Worm (Caenorhabditis elegans) whole organism, L1 larva: ENCODE measurements around the gene ZK666.11.

Source experiments
- C04F5.9 ChIP-seq: sonication (generic microtip); optimal IDR thresholded peaks from 2 replicates; lab custom pipeline; 2016; ENCODE audit warnings: missing genetic modification characterization, missing compliant biosample characterization
- aha-1 ChIP-seq: fragments of 150-350 bp; optimal IDR thresholded peaks from 2 replicates; lab custom pipeline; 2014; ENCODE audit warnings: missing biosample characterization, missing genetic modification characterization
- aly-2 ChIP-seq: fragments of 150-350 bp; optimal IDR thresholded peaks from 2 replicates; lab custom pipeline; 2014; ENCODE audit warnings: missing biosample characterization, missing genetic modification characterization
- ama-1 ChIP-seq: fragments of 150-350 bp; optimal IDR thresholded peaks from 2 replicates; lab custom pipeline; 2014
- ceh-82 ChIP-seq, 3 experiments: fragments of 150-350 bp in 1 of 3; sonication (generic microtip) in 2 of 3; optimal IDR thresholded peaks; 2 replicates each; lab custom pipeline; 2014 to 2017; ENCODE audit warnings: missing biosample characterization in 3 of 3, missing genetic modification characterization in 3 of 3
- ceh-88 ChIP-seq: fragments of 200-800 bp; sonication (Bioruptor generic); IDR thresholded peaks from 2 replicates; pipeline ENCODE4 v1.3.6; 2022; ENCODE audit warnings: missing genetic modification characterization, missing compliant biosample characterization
- ceh-90 ChIP-seq: sonication (generic microtip); optimal IDR thresholded peaks from 2 replicates; lab custom pipeline; 2016; ENCODE audit warnings: missing genetic modification characterization, missing compliant biosample characterization
- dpl-1 ChIP-seq, 3 experiments: fragments of 150-350 bp in 2 of 3; sonication (generic microtip) in 1 of 3; optimal IDR thresholded peaks; 2 replicates each; lab custom pipeline; 2014 to 2017; ENCODE audit warnings: missing biosample characterization in 3 of 3, missing genetic modification characterization in 3 of 3, missing genetic modification reagents in 3 of 3
- dsc-1 ChIP-seq: sonication (generic microtip); optimal IDR thresholded peaks from 2 replicates; lab custom pipeline; 2016; ENCODE audit warnings: mild to moderate bottlenecking, missing genetic modification characterization, missing compliant biosample characterization
- efl-1 ChIP-seq, 4 experiments: fragments of 150-350 bp; optimal IDR thresholded peaks in 3 of 4; peaks in 1 of 4; 1 replicate in 1 of 4; 2 replicates in 3 of 4; lab custom pipeline; 2014; ENCODE audit warnings: missing biosample characterization in 2 of 4, missing genetic modification characterization in 2 of 4, missing genetic modification reagents in 2 of 4
- efl-3 ChIP-seq: fragments of 200-800 bp; sonication (Bioruptor generic); optimal IDR thresholded peaks from 2 replicates; lab custom pipeline; 2018; ENCODE audit warnings: mild to moderate bottlenecking, missing genetic modification characterization, missing compliant biosample characterization
- egl-13 ChIP-seq: sonication (generic microtip); optimal IDR thresholded peaks from 2 replicates; lab custom pipeline; 2016; ENCODE audit warnings: missing genotype, missing genetic modification reagents, missing genetic modification characterization, missing compliant biosample characterization
- egl-27 ChIP-seq, 2 experiments: fragments of 150-350 bp in 1 of 2; sonication (generic microtip); optimal IDR thresholded peaks; 3 replicates each; lab custom pipeline; 2017 to 2018; ENCODE audit warnings: missing biosample characterization in 2 of 2, missing genetic modification characterization in 2 of 2, missing genetic modification reagents in 2 of 2
- elt-2 ChIP-seq: sonication (generic microtip); optimal IDR thresholded peaks from 2 replicates; lab custom pipeline; 2016; ENCODE audit warnings: missing genetic modification characterization, mild to moderate bottlenecking, inconsistent platforms, missing compliant biosample characterization, missing genetic modification reagents
- ets-5 ChIP-seq: fragments of 200-800 bp; sonication (Bioruptor generic); IDR thresholded peaks from 2 replicates; pipeline ENCODE4 v1.3.6; 2022; ENCODE audit warnings: missing genetic modification characterization, missing compliant biosample characterization
- fkh-10 ChIP-seq: sonication (generic microtip); optimal IDR thresholded peaks from 2 replicates; lab custom pipeline; 2017; ENCODE audit warnings: missing biosample characterization, missing genetic modification reagents, missing genetic modification characterization
- fkh-8 ChIP-seq: sonication (generic microtip); optimal IDR thresholded peaks from 2 replicates; lab custom pipeline; 2016; ENCODE audit warnings: mild to moderate bottlenecking, missing genetic modification characterization, missing compliant biosample characterization
- fos-1 ChIP-seq: fragments of 150-350 bp; optimal IDR thresholded peaks from 2 replicates; lab custom pipeline; 2014; ENCODE audit warnings: missing biosample characterization, missing genetic modification characterization
- grh-1 ChIP-seq: fragments of 200-800 bp; sonication (Bioruptor generic); IDR thresholded peaks from 2 replicates; pipeline ENCODE4 v1.3.6; 2022; ENCODE audit warnings: missing genetic modification reagents, missing genetic modification characterization, missing compliant biosample characterization
- irx-1 ChIP-seq: sonication (generic microtip); optimal IDR thresholded peaks from 2 replicates; lab custom pipeline; 2016; ENCODE audit warnings: missing genetic modification characterization, missing compliant biosample characterization
- jun-1 ChIP-seq: fragments of 150-350 bp; optimal IDR thresholded peaks from 2 replicates; lab custom pipeline; 2014; ENCODE audit warnings: missing biosample characterization, missing genetic modification reagents, missing genetic modification characterization
- lin-15B ChIP-seq: fragments of 150-350 bp; sonication (generic microtip); optimal IDR thresholded peaks from 3 replicates; lab custom pipeline; 2014; ENCODE audit warnings: missing biosample characterization, missing genetic modification characterization
- lin-35 ChIP-seq, 2 experiments: fragments of 150-350 bp; optimal IDR thresholded peaks; 2 replicates each; lab custom pipeline; 2014; ENCODE audit warnings: missing biosample characterization in 2 of 2, missing genetic modification characterization in 2 of 2, missing genetic modification reagents in 2 of 2
- mef-2 ChIP-seq: fragments of 150-350 bp; optimal IDR thresholded peaks from 2 replicates; lab custom pipeline; 2014; ENCODE audit warnings: missing biosample characterization, missing genetic modification characterization
- mep-1 ChIP-seq: fragments of 150-350 bp; optimal IDR thresholded peaks from 2 replicates; lab custom pipeline; 2014; ENCODE audit warnings: missing biosample characterization, missing genetic modification characterization
- nhr-20 ChIP-seq: sonication (generic microtip); optimal IDR thresholded peaks from 2 replicates; lab custom pipeline; 2016; ENCODE audit warnings: mild to moderate bottlenecking, missing genetic modification characterization, missing compliant biosample characterization
- nhr-237 ChIP-seq: fragments of 150-350 bp; optimal IDR thresholded peaks from 2 replicates; lab custom pipeline; 2014; ENCODE audit warnings: missing biosample characterization, missing genetic modification characterization
- nhr-71 ChIP-seq: sonication (generic microtip); optimal IDR thresholded peaks from 2 replicates; lab custom pipeline; 2016; ENCODE audit warnings: mild to moderate bottlenecking, missing genetic modification characterization, moderate library complexity, missing compliant biosample characterization
- nhr-76 ChIP-seq: sonication (generic microtip); optimal IDR thresholded peaks from 2 replicates; lab custom pipeline; 2017; ENCODE audit warnings: missing biosample characterization, missing genetic modification characterization
- nhr-77 ChIP-seq: fragments of 150-350 bp; optimal IDR thresholded peaks from 2 replicates; lab custom pipeline; 2014; ENCODE audit warnings: missing biosample characterization, missing genetic modification characterization
- nhr-90 ChIP-seq: sonication (generic microtip); optimal IDR thresholded peaks from 2 replicates; lab custom pipeline; 2016; ENCODE audit warnings: mild to moderate bottlenecking, missing genetic modification characterization, missing compliant biosample characterization; ENCODE audit not compliant: poor library complexity
- pax-3 ChIP-seq: fragments of 200-800 bp; sonication (Bioruptor generic); optimal IDR thresholded peaks from 2 replicates; lab custom pipeline; 2018; ENCODE audit warnings: mild to moderate bottlenecking, missing genetic modification characterization, moderate library complexity, missing compliant biosample characterization
- pqm-1 ChIP-seq: sonication (generic microtip); optimal IDR thresholded peaks from 3 replicates; lab custom pipeline; 2017; ENCODE audit warnings: missing biosample characterization, missing genetic modification characterization
- snu-23 ChIP-seq: sonication (generic microtip); optimal IDR thresholded peaks from 2 replicates; lab custom pipeline; 2016; ENCODE audit warnings: missing genetic modification characterization, missing compliant biosample characterization
- tbx-2 ChIP-seq: sonication (generic microtip); optimal IDR thresholded peaks from 2 replicates; lab custom pipeline; 2016; ENCODE audit warnings: missing genetic modification characterization, missing compliant biosample characterization
- tlp-1 ChIP-seq: fragments of 150-350 bp; optimal IDR thresholded peaks from 2 replicates; lab custom pipeline; 2014; ENCODE audit warnings: missing biosample characterization, missing genetic modification characterization
- unc-130 ChIP-seq: fragments of 150-350 bp; optimal IDR thresholded peaks from 2 replicates; lab custom pipeline; 2017; ENCODE audit warnings: missing biosample characterization, missing genetic modification characterization, inconsistent platforms
- unc-86 ChIP-seq: sonication (generic microtip); optimal IDR thresholded peaks from 2 replicates; lab custom pipeline; 2016; ENCODE audit warnings: missing genetic modification characterization, missing compliant biosample characterization
- xbp-1 ChIP-seq: sonication (generic microtip); optimal IDR thresholded peaks from 2 replicates; lab custom pipeline; 2016; ENCODE audit warnings: missing genetic modification characterization, missing compliant biosample characterization
- zip-4 ChIP-seq: fragments of 200-800 bp; sonication (Bioruptor generic); optimal IDR thresholded peaks from 2 replicates; lab custom pipeline; 2018; ENCODE audit warnings: mild to moderate bottlenecking, missing genetic modification characterization, moderate library complexity, missing compliant biosample characterization
- ztf-11 ChIP-seq, 2 experiments: sonication (generic microtip); optimal IDR thresholded peaks; 2 replicates each; lab custom pipeline; 2016 to 2017; ENCODE audit warnings: missing genetic modification characterization in 2 of 2, missing biosample characterization in 1 of 2, missing compliant biosample characterization in 1 of 2

ZK666.11 gene

ce11 chrII:10471247-10471646 is 11.1 kb upstream of the ZK666.11 start, which contains the start of gene ZK666.1:
ZK666.1 (minus strand) TSS chrII:10471347.
- TF ChIP-seq nhr-77 (tag; lab: Kevin White, UChicago) = no peak
- TF ChIP-seq fkh-10 (GFP tag; lab: Kevin White, UChicago) = no peak
- TF ChIP-seq nhr-71 (tag; lab: Kevin White, UChicago) = no peak
- TF ChIP-seq ceh-82 (tag; optimal IDR thresholded peaks at IDR 0.05; lab: Kevin White, UChicago) = no peak
- no peak for TF ChIP-seq efl-3 (GFP tag; lab: Kevin White, UChicago)
- no peak for TF ChIP-seq pax-3 (tag; lab: Kevin White, UChicago)
- no peak for TF ChIP-seq dpl-1 (GFP tag; optimal IDR thresholded peaks at IDR 0.05; lab: Kevin White, UChicago)
- no peak for TF ChIP-seq xbp-1
- no peak for TF ChIP-seq unc-130 (tag; lab: Kevin White, UChicago)
- no peak for TF ChIP-seq ama-1
- TF ChIP-seq nhr-76 (tag; lab: Kevin White, UChicago) = no peak
- no peak for TF ChIP-seq ztf-11 (tag; optimal IDR thresholded peaks at IDR 0.05; lab: Kevin White, UChicago)
- TF ChIP-seq ceh-90 = no peak
- TF ChIP-seq fkh-8 (tag; lab: Kevin White, UChicago) = no peak
- no peak for TF ChIP-seq grh-1 (GFP tag; lab: Robert Waterston, UW)
- no peak for TF ChIP-seq zip-4

ce11 chrII:10471790-10472189 is 10.5 kb upstream of the ZK666.11 start, which contains the start of gene ZK666.2:
ZK666.2 (minus strand) TSS chrII:10471890.
- no peak for TF ChIP-seq C04F5.9
- no peak for TF ChIP-seq mep-1 (tag; lab: Kevin White, UChicago)
- TF ChIP-seq nhr-71 (tag; lab: Kevin White, UChicago) = no peak
- TF ChIP-seq lin-35 (GFP tag; optimal IDR thresholded peaks at IDR 0.05; lab: Kevin White, UChicago) = no peak
- no peak for TF ChIP-seq lin-15B (tag; lab: Kevin White, UChicago)
- TF ChIP-seq egl-27 (tag; optimal IDR thresholded peaks at IDR 0.05; lab: Kevin White, UChicago) = no peak
- no peak for TF ChIP-seq mef-2 (tag; lab: Kevin White, UChicago)
- no peak for TF ChIP-seq nhr-237 (tag; lab: Kevin White, UChicago)
- no peak for TF ChIP-seq fos-1 (tag; lab: Kevin White, UChicago)
- no peak for TF ChIP-seq jun-1 (tag; lab: Kevin White, UChicago)
- TF ChIP-seq nhr-90 (tag; lab: Kevin White, UChicago) = no peak
- no peak for TF ChIP-seq tlp-1 (tag; lab: Kevin White, UChicago)
- no peak for TF ChIP-seq irx-1 (tag; lab: Kevin White, UChicago)

ce11 chrII:10476039-10476438 is 6.3 kb upstream of the ZK666.11 start, which contains the start of gene clec-58:
clec-58 (minus strand) TSS chrII:10476139.
- TF ChIP-seq unc-130 (tag; lab: Kevin White, UChicago) (no peak), ztf-11 (tag; optimal IDR thresholded peaks at IDR 0.05; lab: Kevin White, UChicago) (no peak), jun-1 (tag; lab: Kevin White, UChicago) (no peak), aly-2 (tag; lab: Kevin White, UChicago) (no peak), ets-5 (GFP tag; lab: Robert Waterston, UW) (no peak), nhr-77 (tag; lab: Kevin White, UChicago) (no peak), efl-1 (optimal IDR thresholded peaks at IDR 0.05; lab: Kevin White, UChicago) (no peak), efl-1 (GFP tag; optimal IDR thresholded peaks at IDR 0.05 in 1 of 2; lab: Kevin White, UChicago) (peak in 1 of 2 experiments; percentile 47), C04F5.9 (no peak)

- TF ChIP-seq tbx-2 = no peak
- TF ChIP-seq egl-13 (tag; lab: Kevin White, UChicago) = no peak
- TF ChIP-seq aly-2 (tag; lab: Kevin White, UChicago) = no peak
- TF ChIP-seq fos-1 (tag; lab: Kevin White, UChicago) = no peak
- no peak for TF ChIP-seq nhr-20
- TF ChIP-seq jun-1 (tag; lab: Kevin White, UChicago) = no peak
- TF ChIP-seq unc-130 (tag; lab: Kevin White, UChicago) = no peak
- TF ChIP-seq ztf-11 (tag; optimal IDR thresholded peaks at IDR 0.05; lab: Kevin White, UChicago) = no peak
- no peak for TF ChIP-seq irx-1 (tag; lab: Kevin White, UChicago)
- no peak for TF ChIP-seq aha-1
- TF ChIP-seq dsc-1 (tag; lab: Kevin White, UChicago) = no peak
- TF ChIP-seq ceh-90 = no peak
- no peak for TF ChIP-seq snu-23 (GFP tag; lab: Kevin White, UChicago)
- no peak for TF ChIP-seq nhr-76 (tag; lab: Kevin White, UChicago)
- TF ChIP-seq ceh-88 (GFP tag; lab: Robert Waterston, UW) = no peak
- TF ChIP-seq elt-2 = no peak
- TF ChIP-seq nhr-71 (tag; lab: Kevin White, UChicago) = no peak
- TF ChIP-seq unc-86 = no peak
- no peak for TF ChIP-seq pqm-1 (tag; lab: Kevin White, UChicago)
Measured at ce11 chrII:10476959-10477358, 5.4 kb upstream of the ZK666.11 start, which contains the start of gene ZK666.4. ZK666.4 (plus strand) TSS chrII:10477259.
